Worm (Caenorhabditis elegans) whole organism, L2 larva: ENCODE results near the gene F43C11.7.

Source experiments
- alr-1 ChIP-seq: fragments of 150-350 bp; optimal IDR thresholded peaks from 2 replicates; lab custom pipeline; 2014; ENCODE audit warnings: missing biosample characterization, missing genetic modification characterization
- lsy-2 ChIP-seq, 2 experiments: fragments of 150-350 bp in 1 of 2; sonication (generic microtip) in 1 of 2; optimal IDR thresholded peaks; 2 replicates each; lab custom pipeline; 2014 to 2017; ENCODE audit warnings: missing biosample characterization in 2 of 2, missing genetic modification characterization in 2 of 2
- mdl-1 ChIP-seq, 2 experiments: fragments of 150-350 bp in 1 of 2; sonication (generic microtip) in 1 of 2; optimal IDR thresholded peaks; 2 replicates each; lab custom pipeline; 2017; ENCODE audit warnings: missing biosample characterization in 2 of 2, missing genetic modification characterization in 2 of 2
- nhr-11 ChIP-seq: fragments of 150-350 bp; optimal IDR thresholded peaks from 2 replicates; lab custom pipeline; 2014; ENCODE audit warnings: missing biosample characterization, missing genetic modification characterization
- skn-1 ChIP-seq: sonication (generic microtip); optimal IDR thresholded peaks from 2 replicates; lab custom pipeline; 2017; ENCODE audit warnings: missing biosample characterization, missing genetic modification characterization
- unc-62 ChIP-seq: fragments of 150-350 bp; optimal IDR thresholded peaks from 2 replicates; lab custom pipeline; 2014; ENCODE audit warnings: missing biosample characterization, missing genetic modification reagents, missing genetic modification characterization

DNA sequence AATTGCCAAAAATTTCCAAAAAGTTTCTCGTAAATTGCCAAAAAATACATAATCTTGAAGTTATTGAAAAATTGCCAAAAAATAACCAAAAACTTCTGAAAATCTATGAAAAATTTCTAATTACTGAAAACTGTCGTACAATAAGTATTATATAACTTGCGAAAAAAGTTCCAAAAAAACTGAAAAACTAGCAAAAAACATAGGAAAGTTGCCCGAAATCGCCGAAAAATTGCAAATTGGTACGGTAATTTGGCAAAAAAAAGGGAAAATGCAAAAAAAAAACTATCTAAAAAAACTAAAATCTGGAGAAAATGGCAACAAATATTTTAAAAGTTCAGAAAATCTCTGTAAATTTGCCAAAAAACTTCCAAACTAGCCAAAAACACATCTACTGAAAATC lies 5.8 kb downstream of the F43C11.7 start, which contains the start of gene enri-1:
- no peak for TF ChIP-seq alr-1 (tag; lab: Kevin White, UChicago)
- no peak for TF ChIP-seq mdl-1 (tag; optimal IDR thresholded peaks at IDR 0.05; lab: Kevin White, UChicago)
- TF ChIP-seq lsy-2 (tag; optimal IDR thresholded peaks at IDR 0.05; lab: Kevin White, UChicago) = no peak
- no peak for TF ChIP-seq skn-1
- no peak for TF ChIP-seq unc-62
- TF ChIP-seq nhr-11 (tag; lab: Kevin White, UChicago) = no peak
